Worm (Caenorhabditis elegans): ENCODE data around the gene cyp-35C1.

- TF ChIP-seq skn-1 (tag; optimal IDR thresholded peaks at IDR 0.05) = no peak
- no peak for TF ChIP-seq nhr-10 (tag; optimal IDR thresholded peaks at IDR 0.05)
- no peak for TF ChIP-seq nhr-77 (tag; optimal IDR thresholded peaks at IDR 0.05)
- no peak for TF ChIP-seq zag-1 (tag; optimal IDR thresholded peaks at IDR 0.05)
- TF ChIP-seq ama-1 (optimal IDR thresholded peaks at IDR 0.05) = no peak
- no peak for TF ChIP-seq ceh-82 (tag; optimal IDR thresholded peaks at IDR 0.05)
- TF ChIP-seq ztf-1 (GFP tag; conservative IDR thresholded peaks at IDR 0.05) = no peak
Observed at ce11 chrV:13893583-13893982, 4.7 kb downstream of the cyp-35C1 start.

Measured in whole organism, L2 larva.